Worm (Caenorhabditis elegans) whole organism, L2 larva: ENCODE results near the gene vha-2.

Experiments
- R02D3.7 ChIP-seq: fragments of 150-350 bp; optimal IDR thresholded peaks from 2 replicates; lab custom pipeline; 2014; ENCODE audit warnings: missing biosample characterization, missing genetic modification characterization
- aly-2 ChIP-seq: fragments of 150-350 bp; optimal IDR thresholded peaks from 2 replicates; lab custom pipeline; 2014; ENCODE audit warnings: missing biosample characterization, missing genetic modification characterization
- blmp-1 ChIP-seq: sonication (generic microtip); optimal IDR thresholded peaks from 2 replicates; lab custom pipeline; 2017; ENCODE audit warnings: missing genetic modification characterization, mild to moderate bottlenecking, missing compliant biosample characterization, antibody characterized with exemption, moderate library complexity; ENCODE audit not compliant: insufficient read depth
- elt-3 ChIP-seq: sonication (generic microtip); optimal IDR thresholded peaks from 2 replicates; lab custom pipeline; 2017; ENCODE audit warnings: missing biosample characterization, missing genetic modification characterization
- fos-1 ChIP-seq: fragments of 150-350 bp; optimal IDR thresholded peaks from 2 replicates; lab custom pipeline; 2014; ENCODE audit warnings: missing biosample characterization, missing genetic modification characterization
- lin-39 ChIP-seq: fragments of 150-350 bp; optimal IDR thresholded peaks from 2 replicates; lab custom pipeline; 2014; ENCODE audit warnings: missing biosample characterization, missing genetic modification reagents, missing genetic modification characterization
- lsy-2 ChIP-seq, 2 experiments: fragments of 150-350 bp in 1 of 2; sonication (generic microtip) in 1 of 2; optimal IDR thresholded peaks; 2 replicates each; lab custom pipeline; 2014 to 2017; ENCODE audit warnings: missing biosample characterization in 2 of 2, missing genetic modification characterization in 2 of 2
- mdl-1 ChIP-seq, 2 experiments: fragments of 150-350 bp in 1 of 2; sonication (generic microtip) in 1 of 2; optimal IDR thresholded peaks; 2 replicates each; lab custom pipeline; 2017; ENCODE audit warnings: missing biosample characterization in 2 of 2, missing genetic modification characterization in 2 of 2
- nhr-11 ChIP-seq: fragments of 150-350 bp; optimal IDR thresholded peaks from 2 replicates; lab custom pipeline; 2014; ENCODE audit warnings: missing biosample characterization, missing genetic modification characterization
- nhr-23 ChIP-seq: fragments of 150-350 bp; optimal IDR thresholded peaks from 2 replicates; lab custom pipeline; 2014; ENCODE audit warnings: missing biosample characterization, missing genetic modification reagents, missing genetic modification characterization
- nhr-6 ChIP-seq: fragments of 150-350 bp; optimal IDR thresholded peaks from 2 replicates; lab custom pipeline; 2014; ENCODE audit warnings: missing biosample characterization, missing genetic modification characterization
- sma-3 ChIP-seq: sonication (generic microtip); optimal IDR thresholded peaks from 2 replicates; lab custom pipeline; 2016; ENCODE audit warnings: missing genetic modification reagents, missing genetic modification characterization, missing compliant biosample characterization
- snpc-4 ChIP-seq: fragments of 150-350 bp; optimal IDR thresholded peaks from 2 replicates; lab custom pipeline; 2014; ENCODE audit warnings: missing biosample characterization, missing genetic modification characterization

DNA sequence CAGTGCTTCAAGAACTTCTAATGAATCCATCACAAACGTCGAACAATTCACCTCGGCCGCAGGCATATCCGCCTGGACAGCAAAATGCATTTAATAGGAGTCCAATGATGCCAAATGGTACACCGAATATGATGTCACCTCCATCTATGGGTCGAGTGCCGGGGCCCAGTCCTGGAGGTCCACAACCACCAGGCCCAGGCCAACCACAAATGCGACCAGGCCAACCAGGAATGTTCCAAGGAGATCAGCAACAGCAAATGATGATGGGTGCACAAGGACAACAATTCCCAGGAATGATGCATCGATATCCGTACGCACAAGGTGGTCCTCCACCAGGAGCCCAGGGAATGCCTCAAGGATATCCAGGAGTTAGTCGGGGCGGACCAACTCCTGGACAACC lies 14.9 kb upstream of the vha-2 start:
- TF ChIP-seq aly-2 (tag; lab: Kevin White, UChicago), result no peak
- no peak for TF ChIP-seq R02D3.7
- TF ChIP-seq snpc-4 (tag; lab: Kevin White, UChicago), result no peak
- TF ChIP-seq mdl-1 (tag; optimal IDR thresholded peaks at IDR 0.05; lab: Kevin White, UChicago), result no peak
- TF ChIP-seq blmp-1 (tag; lab: Kevin White, UChicago), result no peak
- TF ChIP-seq lsy-2 (tag; optimal IDR thresholded peaks at IDR 0.05; lab: Kevin White, UChicago), result no peak
- TF ChIP-seq fos-1 (tag; lab: Kevin White, UChicago), result no peak
- no peak for TF ChIP-seq nhr-11 (tag; lab: Kevin White, UChicago)
- no peak for TF ChIP-seq nhr-23 (tag; lab: Kevin White, UChicago)
- no peak for TF ChIP-seq nhr-6
- TF ChIP-seq elt-3 (tag; lab: Kevin White, UChicago), result no peak
- no peak for TF ChIP-seq lin-39 (tag; lab: Kevin White, UChicago)
- TF ChIP-seq sma-3, result no peak
